Worm (Caenorhabditis elegans): ENCODE measurements around the gene C42C1.8.

DNA sequence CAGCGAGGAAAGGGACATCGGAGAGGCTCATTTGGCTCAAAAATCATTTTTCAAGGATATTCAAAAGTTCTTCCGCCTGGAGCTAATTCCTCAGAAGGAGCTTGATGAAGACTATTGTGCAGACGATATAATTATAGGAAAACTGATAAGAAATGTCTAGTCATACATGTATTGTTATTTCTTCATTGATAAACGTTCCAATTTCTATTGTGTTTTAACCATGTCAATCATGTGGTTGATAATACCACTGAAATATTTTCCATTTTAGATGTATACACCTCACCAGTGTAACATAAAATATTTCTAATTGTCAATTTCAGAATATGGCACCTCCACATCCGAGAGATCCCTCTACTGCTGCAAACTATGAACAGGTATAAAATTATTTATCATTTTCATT lies 11.5 kb upstream of the C42C1.8 start, which contains the start of gene ltah-1.1:
- no peak for TF ChIP-seq lin-39 (tag; optimal IDR thresholded peaks at IDR 0.05)
- TF ChIP-seq nhr-11 (tag; optimal IDR thresholded peaks at IDR 0.05) = no peak
- TF ChIP-seq nhr-237 (tag; optimal IDR thresholded peaks at IDR 0.05) = no peak
- no peak for TF ChIP-seq nhr-10 (tag; optimal IDR thresholded peaks at IDR 0.05)
- TF ChIP-seq mab-5 (tag; optimal IDR thresholded peaks at IDR 0.05) = no peak
- no peak for TF ChIP-seq ztf-4 (tag; optimal IDR thresholded peaks at IDR 0.05)
- TF ChIP-seq ceh-16 (tag; optimal IDR thresholded peaks at IDR 0.05) = no peak
- TF ChIP-seq snpc-4 (tag; optimal IDR thresholded peaks at IDR 0.05) = no peak
- TF ChIP-seq blmp-1 (tag; optimal IDR thresholded peaks at IDR 0.05; ENCODE audit: insufficient read depth) = no peak

All from whole organism, L2 larva.